Worm (Caenorhabditis elegans) whole organism, mixed stage, embryonic: ENCODE data around the gene C08G9.2.

Experiments
- M03D4.4 ChIP-seq: sonication (generic microtip); optimal IDR thresholded peaks from 2 replicates; lab custom pipeline; 2017; ENCODE audit warnings: mild to moderate bottlenecking, missing genetic modification characterization, missing compliant biosample characterization
- bed-3 ChIP-seq: fragments of 200-800 bp; sonication (Bioruptor generic); optimal IDR thresholded peaks from 3 replicates; lab custom pipeline; 2018; ENCODE audit warnings: mild to moderate bottlenecking, missing genetic modification characterization, moderate library complexity, missing compliant biosample characterization
- blmp-1 ChIP-seq: fragments of 150-350 bp; optimal IDR thresholded peaks from 2 replicates; lab custom pipeline; 2014; ENCODE audit warnings: missing biosample characterization, missing genetic modification characterization
- ceh-39 ChIP-seq: fragments of 150-350 bp; optimal IDR thresholded peaks from 2 replicates; lab custom pipeline; 2014; ENCODE audit warnings: missing biosample characterization, missing genetic modification characterization
- ceh-43 ChIP-seq: fragments of 200-800 bp; sonication (Bioruptor generic); optimal IDR thresholded peaks from 2 replicates; lab custom pipeline; 2018; ENCODE audit warnings: mild to moderate bottlenecking, missing genetic modification characterization, moderate library complexity, missing compliant biosample characterization
- ceh-83 ChIP-seq: fragments of 200-800 bp; sonication (Bioruptor generic); optimal IDR thresholded peaks from 2 replicates; lab custom pipeline; 2018; ENCODE audit warnings: mild to moderate bottlenecking, missing genetic modification characterization, missing compliant biosample characterization
- ces-1 ChIP-seq: fragments of 150-350 bp; optimal IDR thresholded peaks from 2 replicates; lab custom pipeline; 2014; ENCODE audit warnings: missing biosample characterization, missing genetic modification reagents, missing genetic modification characterization
- cnd-1 ChIP-seq: fragments of 200-800 bp; sonication (Bioruptor generic); optimal IDR thresholded peaks from 2 replicates; lab custom pipeline; 2018; ENCODE audit warnings: mild to moderate bottlenecking, missing genetic modification characterization, missing compliant biosample characterization
- drap-1 ChIP-seq: fragments of 200-800 bp; sonication (Bioruptor generic); optimal IDR thresholded peaks from 3 replicates; lab custom pipeline; 2018; ENCODE audit warnings: mild to moderate bottlenecking, missing genetic modification characterization, missing compliant biosample characterization
- elt-1 ChIP-seq: sonication (generic microtip); optimal IDR thresholded peaks from 2 replicates; lab custom pipeline; 2017; ENCODE audit warnings: missing genetic modification characterization, mild to moderate bottlenecking, missing compliant biosample characterization, antibody characterized with exemption, moderate library complexity, borderline replicate concordance; ENCODE audit not compliant: insufficient read depth
- elt-3 ChIP-seq: fragments of 150-350 bp; optimal IDR thresholded peaks from 2 replicates; lab custom pipeline; 2014; ENCODE audit warnings: missing biosample characterization, missing genetic modification characterization
- flh-1 ChIP-seq: fragments of 200-800 bp; sonication (Bioruptor generic); optimal IDR thresholded peaks from 2 replicates; lab custom pipeline; 2018; ENCODE audit warnings: mild to moderate bottlenecking, missing genetic modification characterization, moderate library complexity, missing compliant biosample characterization
- ham-2 ChIP-seq: fragments of 200-800 bp; sonication (Bioruptor generic); optimal IDR thresholded peaks from 2 replicates; lab custom pipeline; 2018; ENCODE audit warnings: mild to moderate bottlenecking, missing genetic modification characterization, missing compliant biosample characterization
- hlh-1 ChIP-seq: fragments of 150-350 bp; optimal IDR thresholded peaks from 2 replicates; lab custom pipeline; 2014; ENCODE audit warnings: missing biosample characterization, missing genetic modification reagents, missing genetic modification characterization
- lin-13 ChIP-seq: fragments of 150-350 bp; optimal IDR thresholded peaks from 2 replicates; lab custom pipeline; 2014; ENCODE audit warnings: missing biosample characterization, missing genetic modification characterization
- lin-32 ChIP-seq: fragments of 200-800 bp; sonication (Bioruptor generic); optimal IDR thresholded peaks from 2 replicates; lab custom pipeline; 2018; ENCODE audit warnings: mild to moderate bottlenecking, missing genetic modification characterization, missing compliant biosample characterization
- lsy-2 ChIP-seq: fragments of 150-350 bp; optimal IDR thresholded peaks from 2 replicates; lab custom pipeline; 2014; ENCODE audit warnings: missing biosample characterization, missing genetic modification characterization
- mab-5 ChIP-seq: fragments of 150-350 bp; optimal IDR thresholded peaks from 2 replicates; lab custom pipeline; 2014; ENCODE audit warnings: missing biosample characterization, missing genetic modification characterization
- mep-1 ChIP-seq: fragments of 150-350 bp; optimal IDR thresholded peaks from 2 replicates; lab custom pipeline; 2017; ENCODE audit warnings: missing biosample characterization, missing genetic modification reagents, missing genetic modification characterization, inconsistent platforms
- mls-2 ChIP-seq: sonication (generic microtip); optimal IDR thresholded peaks from 2 replicates; lab custom pipeline; 2016; ENCODE audit warnings: mild to moderate bottlenecking, missing genetic modification characterization, moderate library complexity, missing compliant biosample characterization
- nhr-12 ChIP-seq: fragments of 150-350 bp; optimal IDR thresholded peaks from 2 replicates; lab custom pipeline; 2014; ENCODE audit warnings: missing biosample characterization, missing genetic modification characterization
- nhr-2 ChIP-seq: fragments of 150-350 bp; optimal IDR thresholded peaks from 2 replicates; lab custom pipeline; 2014; ENCODE audit warnings: missing biosample characterization, missing genetic modification characterization
- nhr-237 ChIP-seq: fragments of 150-350 bp; optimal IDR thresholded peaks from 2 replicates; lab custom pipeline; 2014; ENCODE audit warnings: missing biosample characterization, missing genetic modification characterization
- nhr-28 ChIP-seq: fragments of 150-350 bp; optimal IDR thresholded peaks from 2 replicates; lab custom pipeline; 2014; ENCODE audit warnings: missing biosample characterization, missing genetic modification characterization
- nhr-76 ChIP-seq: sonication (generic microtip); optimal IDR thresholded peaks from 2 replicates; lab custom pipeline; 2017; ENCODE audit warnings: missing biosample characterization, missing genetic modification characterization
- pha-4 ChIP-seq: fragments of 150-350 bp; optimal IDR thresholded peaks from 2 replicates; lab custom pipeline; 2018; ENCODE audit warnings: missing biosample characterization, missing genetic modification reagents, missing genetic modification characterization
- sem-2 ChIP-seq: fragments of 200-800 bp; sonication (Bioruptor generic); optimal IDR thresholded peaks from 2 replicates; lab custom pipeline; 2018; ENCODE audit warnings: mild to moderate bottlenecking, missing genetic modification characterization, missing compliant biosample characterization
- snpc-4 ChIP-seq: fragments of 150-350 bp; optimal IDR thresholded peaks from 2 replicates; lab custom pipeline; 2014; ENCODE audit warnings: missing biosample characterization, missing genetic modification characterization
- sptf-1 ChIP-seq: sonication (generic microtip); optimal IDR thresholded peaks from 2 replicates; lab custom pipeline; 2017; ENCODE audit warnings: mild to moderate bottlenecking, missing genetic modification characterization, moderate library complexity, missing compliant biosample characterization
- tbx-8 ChIP-seq: fragments of 200-800 bp; sonication (Bioruptor generic); optimal IDR thresholded peaks from 2 replicates; lab custom pipeline; 2018; ENCODE audit warnings: mild to moderate bottlenecking, missing genetic modification characterization, moderate library complexity, missing compliant biosample characterization
- unc-120 ChIP-seq: sonication (generic microtip); optimal IDR thresholded peaks from 2 replicates; lab custom pipeline; 2017; ENCODE audit warnings: missing genetic modification characterization, missing compliant biosample characterization; ENCODE audit not compliant: poor library complexity, severe bottlenecking
- unc-39 ChIP-seq: fragments of 150-350 bp; optimal IDR thresholded peaks from 2 replicates; lab custom pipeline; 2014; ENCODE audit warnings: missing biosample characterization, missing genetic modification characterization
- unc-62 ChIP-seq: fragments of 150-350 bp; optimal IDR thresholded peaks from 2 replicates; lab custom pipeline; 2014; ENCODE audit warnings: missing biosample characterization, missing genetic modification reagents, missing genetic modification characterization
- zip-8 ChIP-seq: fragments of 150-350 bp; optimal IDR thresholded peaks from 2 replicates; lab custom pipeline; 2014; ENCODE audit warnings: missing biosample characterization, missing genetic modification characterization
- ztf-11 ChIP-seq: fragments of 150-350 bp; optimal IDR thresholded peaks from 2 replicates; lab custom pipeline; 2014; ENCODE audit warnings: missing biosample characterization, missing genetic modification characterization

The C08G9.2 gene

ce11 chrIV:7659481-7659880, 13.3 kb downstream of the C08G9.2 start:
- no peak for TF ChIP-seq blmp-1 (tag; lab: Kevin White, UChicago)
- TF ChIP-seq unc-62, result peak; percentile 9
- no peak for TF ChIP-seq sem-2 (GFP tag; lab: Kevin White, UChicago)
- no peak for TF ChIP-seq nhr-237 (tag; lab: Kevin White, UChicago)
- no peak for TF ChIP-seq ces-1 (GFP tag; lab: Kevin White, UChicago)
- no peak for TF ChIP-seq flh-1

- TF ChIP-seq M03D4.4 (tag; lab: Kevin White, UChicago), result no peak
- no peak for TF ChIP-seq ces-1 (GFP tag; lab: Kevin White, UChicago)
Observed at ce11 chrIV:7658589-7658988, 14.2 kb downstream of the C08G9.2 start, which contains the start of gene C08G9.1. Gene C08G9.1 (plus strand): TSS chrIV:7658763.

ce11 chrIV:7654212-7654778, 18.5 kb downstream of the C08G9.2 start, which contains the start of gene nrde-4:
Gene nrde-4 (minus strand): TSS chrIV:7654262.
- no peak for TF ChIP-seq nhr-76 (tag; lab: Kevin White, UChicago)
- TF ChIP-seq nhr-28, result no peak
- peak; percentile 97 for TF ChIP-seq blmp-1 (tag; lab: Kevin White, UChicago)
- peak; percentile 16 for TF ChIP-seq mls-2
- TF ChIP-seq elt-3, result no peak
- no peak for TF ChIP-seq nhr-12 (tag; lab: Kevin White, UChicago)
- TF ChIP-seq mab-5, result no peak
- TF ChIP-seq ceh-83 (GFP tag; lab: Kevin White, UChicago), result no peak
- no peak for TF ChIP-seq snpc-4
- TF ChIP-seq M03D4.4 (tag; lab: Kevin White, UChicago), result no peak
- TF ChIP-seq flh-1, result no peak
- TF ChIP-seq bed-3 (GFP tag; lab: Kevin White, UChicago), result peak; percentile 4
- no peak for TF ChIP-seq unc-39 (tag; lab: Kevin White, UChicago)
- peak; percentile 30 for TF ChIP-seq cnd-1 (tag; lab: Kevin White, UChicago)
- no peak for TF ChIP-seq tbx-8
- no peak for TF ChIP-seq nhr-2 (tag; lab: Kevin White, UChicago)
- TF ChIP-seq unc-62, result no peak
- TF ChIP-seq drap-1 (GFP tag; lab: Kevin White, UChicago), result no peak
- peak; percentile 14 for TF ChIP-seq ceh-39 (tag; lab: Kevin White, UChicago)
- no peak for TF ChIP-seq unc-120 (tag; lab: Kevin White, UChicago)
- peak; percentile 80 for TF ChIP-seq lsy-2 (tag; lab: Kevin White, UChicago)
- peak; percentile 75 for TF ChIP-seq ham-2 (GFP tag; lab: Kevin White, UChicago)
- TF ChIP-seq lin-32 (GFP tag; lab: Kevin White, UChicago), result no peak
- TF ChIP-seq ceh-43 (GFP tag; lab: Kevin White, UChicago), result no peak
- no peak for TF ChIP-seq hlh-1 (tag; lab: Kevin White, UChicago)
- TF ChIP-seq pha-4, result no peak
- TF ChIP-seq zip-8, result no peak
- TF ChIP-seq sptf-1 (tag; lab: Kevin White, UChicago), result peak; percentile 68
- peak; percentile 86 for TF ChIP-seq mep-1 (tag; lab: Kevin White, UChicago)
- no peak for TF ChIP-seq sem-2 (GFP tag; lab: Kevin White, UChicago)
- TF ChIP-seq ztf-11 (tag; lab: Kevin White, UChicago), result no peak
- TF ChIP-seq nhr-237 (tag; lab: Kevin White, UChicago), result peak; percentile 86
- TF ChIP-seq elt-1 (tag; lab: Kevin White, UChicago), result peak; percentile 84
- no peak for TF ChIP-seq lin-13
- TF ChIP-seq ces-1 (GFP tag; lab: Kevin White, UChicago), result peak; percentile 34
- TF ChIP-seq, all 35 proteins: peak for 12

ce11 chrIV:7653198-7653597, 19.6 kb downstream of the C08G9.2 start:
- TF ChIP-seq lsy-2 (tag; lab: Kevin White, UChicago), result no peak
- TF ChIP-seq sptf-1 (tag; lab: Kevin White, UChicago), result no peak
- TF ChIP-seq drap-1 (GFP tag; lab: Kevin White, UChicago), result no peak
- no peak for TF ChIP-seq mab-5
- TF ChIP-seq nhr-28, result no peak
- no peak for TF ChIP-seq ham-2 (GFP tag; lab: Kevin White, UChicago)
- TF ChIP-seq zip-8, result no peak
- TF ChIP-seq ztf-11 (tag; lab: Kevin White, UChicago), result no peak
- TF ChIP-seq ceh-43 (GFP tag; lab: Kevin White, UChicago), result no peak
- TF ChIP-seq elt-1 (tag; lab: Kevin White, UChicago), result no peak
- no peak for TF ChIP-seq blmp-1 (tag; lab: Kevin White, UChicago)
- TF ChIP-seq nhr-237 (tag; lab: Kevin White, UChicago), result no peak
- no peak for TF ChIP-seq elt-3
- TF ChIP-seq snpc-4, result no peak
- no peak for TF ChIP-seq tbx-8
- TF ChIP-seq M03D4.4 (tag; lab: Kevin White, UChicago), result no peak
- TF ChIP-seq sem-2 (GFP tag; lab: Kevin White, UChicago), result no peak
- no peak for TF ChIP-seq nhr-12 (tag; lab: Kevin White, UChicago)
- no peak for TF ChIP-seq unc-62
